ENCODE assay signal across 1 fruit fly cellular context in the genomic region with DNA sequence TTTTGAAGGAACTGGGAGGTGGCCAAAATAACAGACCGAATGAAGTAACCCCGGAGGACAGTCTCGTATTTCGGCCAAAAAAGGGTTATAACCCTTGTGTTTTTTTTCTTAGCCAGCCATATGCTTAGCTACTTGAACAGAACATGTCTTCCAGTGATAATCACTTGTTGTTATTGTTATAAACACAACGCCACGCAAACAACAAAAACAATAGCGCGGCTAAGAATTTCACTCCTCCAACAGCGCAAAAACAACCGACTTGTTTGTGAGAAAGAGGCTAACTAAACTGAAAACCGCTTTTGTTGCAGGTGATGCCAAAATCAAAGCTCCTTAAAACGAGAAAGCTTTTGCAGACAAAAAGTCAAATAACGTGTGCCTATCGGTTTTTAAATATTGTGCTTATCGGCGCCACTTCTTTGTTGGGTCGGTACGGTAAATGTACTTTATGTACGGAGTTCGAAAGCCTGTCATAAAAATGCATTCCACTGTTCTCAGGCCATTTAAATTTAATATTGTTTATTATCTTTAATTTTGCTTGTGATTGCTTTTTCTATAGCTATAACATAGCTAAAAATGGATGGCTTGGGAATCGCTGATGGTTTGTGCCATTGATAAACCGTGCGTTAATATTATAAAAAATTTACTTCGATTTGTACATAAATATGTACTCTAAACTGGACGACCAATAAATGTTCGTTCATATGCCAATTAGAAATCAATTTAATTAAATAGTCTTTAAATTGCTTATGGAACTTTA.
TF ChIP-seq lines count a peak whose summit lies in the region.

A gene (minus strand): TSS at position 285 of the 757 bp plus-strand sequence.

TF ChIP-seq in whole organism, embryonic, 481 proteins besides CTCF, POLR2A, EP300 and RAD21 (continued from another document):
- TF ChIP-seq slou (GFP tag; optimal IDR thresholded peaks at IDR 0.05; lab: Kevin White, UChicago) (no peak), Dbx (GFP tag; IDR thresholded peaks at IDR 0.05; lab: Robert Waterston, UW) (peak; percentile 40; the same call in 2 of the 3 replicates), crol (GFP tag; IDR thresholded peaks at IDR 0.05; lab: Robert Waterston, UW) (no peak), eve (GFP tag; optimal IDR thresholded peaks at IDR 0.05; lab: Kevin White, UChicago) (peak in 1 of 2 experiments; percentile 59), Dip3 (GFP tag; optimal IDR thresholded peaks at IDR 0.05; lab: Kevin White, UChicago) (no peak), CG10321 (GFP tag; IDR thresholded peaks at IDR 0.05; lab: Robert Waterston, UW) (no peak), nom (GFP tag; optimal IDR thresholded peaks at IDR 0.05; lab: Kevin White, UChicago) (peak; percentile 47), sug (tag; optimal IDR thresholded peaks at IDR 0.05; lab: Kevin White, UChicago) (no peak), CG1832 (GFP tag; optimal IDR thresholded peaks at IDR 0.05; lab: Kevin White, UChicago) (no peak), CG10979 (tag; optimal IDR thresholded peaks at IDR 0.05; lab: Kevin White, UChicago) (no peak), gsb (GFP tag; IDR thresholded peaks at IDR 0.05; lab: Robert Waterston, UW) (no peak), hb (GFP tag; IDR thresholded peaks at IDR 0.05; lab: Robert Waterston, UW; ENCODE audit: partially characterized antibody) (no peak), CG10366 (GFP tag; IDR thresholded peaks at IDR 0.05; lab: Robert Waterston, UW) (no peak), gcm2 (GFP tag; optimal IDR thresholded peaks at IDR 0.05; lab: Kevin White, UChicago) (no peak), fd64A (GFP tag; optimal IDR thresholded peaks at IDR 0.05; lab: Kevin White, UChicago) (no peak), CG17359 (tag; optimal IDR thresholded peaks at IDR 0.05; lab: Kevin White, UChicago) (peak; percentile 1), Gsc (GFP tag; IDR thresholded peaks at IDR 0.05; lab: Robert Waterston, UW) (no peak), kay (GFP tag; optimal IDR thresholded peaks at IDR 0.05; lab: Kevin White, UChicago) (no peak), CG17385 (GFP tag; optimal IDR thresholded peaks at IDR 0.05; lab: Kevin White, UChicago) (peak; percentile 21), Oli (tag; optimal IDR thresholded peaks at IDR 0.05; lab: Kevin White, UChicago) (no peak)
